Fruit fly (Drosophila melanogaster) whole organism, embryonic: Measurements from ENCODE around the gene Tfb5.

Source experiments
- Blimp-1 ChIP-seq: fragments of 200-800 bp; sonication (Bioruptor generic); optimal IDR thresholded peaks from 3 replicates; lab custom pipeline; 2018; ENCODE audit warnings: missing biosample characterization, missing genetic modification characterization, mild to moderate bottlenecking, moderate library complexity, missing genetic modification reagents
- CG10565 ChIP-seq: fragments of 200-800 bp; sonication (Bioruptor generic); optimal IDR thresholded peaks from 3 replicates; lab custom pipeline; 2016; ENCODE audit warnings: missing biosample characterization, mild to moderate bottlenecking, missing genetic modification characterization
- CG12299 ChIP-seq: fragments of 200-800 bp; sonication (Bioruptor generic); optimal IDR thresholded peaks from 2 replicates; lab custom pipeline; 2018; ENCODE audit warnings: missing biosample characterization, mild to moderate bottlenecking, missing genetic modification characterization
- CG1647 ChIP-seq: fragments of 200-800 bp; sonication (Bioruptor generic); optimal IDR thresholded peaks from 3 replicates; lab custom pipeline; 2016; ENCODE audit warnings: missing biosample characterization, missing genetic modification characterization
- CG17359 ChIP-seq: fragments of 200-800 bp; sonication (Bioruptor generic); optimal IDR thresholded peaks from 3 replicates; lab custom pipeline; 2018; ENCODE audit warnings: missing biosample characterization, mild to moderate bottlenecking, missing genetic modification characterization, moderate library complexity
- CG31388 ChIP-seq: fragments of 200-800 bp; sonication (Bioruptor generic); optimal IDR thresholded peaks from 2 replicates; lab custom pipeline; 2016; ENCODE audit warnings: missing biosample characterization, missing genetic modification characterization
- CG3281 ChIP-seq: fragments of 200-800 bp; sonication (Bioruptor generic); optimal IDR thresholded peaks from 3 replicates; lab custom pipeline; 2017; ENCODE audit warnings: missing biosample characterization, mild to moderate bottlenecking, missing genetic modification characterization
- CG5953 ChIP-seq: fragments of 200-800 bp; sonication (Bioruptor generic); IDR thresholded peaks from 2 replicates; pipeline ENCODE4 v1.3.6; 2022; ENCODE audit warnings: missing biosample characterization, missing genetic modification characterization
- CG6654 ChIP-seq: fragments of 200-800 bp; sonication (Bioruptor generic); optimal IDR thresholded peaks from 2 replicates; lab custom pipeline; 2017; ENCODE audit warnings: missing biosample characterization, mild to moderate bottlenecking, missing genetic modification characterization
- CG7357 ChIP-seq: fragments of 200-800 bp; sonication (Bioruptor generic); IDR thresholded peaks from 3 replicates; pipeline ENCODE4 v1.3.6; 2022; ENCODE audit warnings: missing biosample characterization, missing genetic modification characterization
- CG7786 ChIP-seq: fragments of 200-800 bp; sonication (Bioruptor generic); optimal IDR thresholded peaks from 2 replicates; lab custom pipeline; 2016; ENCODE audit warnings: missing biosample characterization, missing genetic modification characterization
- CrebB ChIP-seq: fragments of 200-800 bp; sonication (Bioruptor generic); optimal IDR thresholded peaks from 3 replicates; lab custom pipeline; 2018; ENCODE audit warnings: missing biosample characterization, mild to moderate bottlenecking, missing genetic modification characterization
- E2f1 ChIP-seq: fragments of 200-800 bp; sonication (Bioruptor generic); IDR thresholded peaks from 2 replicates; pipeline ENCODE4 v1.3.6; 2022; ENCODE audit warnings: missing biosample characterization, missing genetic modification characterization
- Ets65A ChIP-seq: fragments of 200-800 bp; sonication (Bioruptor generic); peaks from one replicate; lab custom pipeline; 2016; ENCODE audit warnings: missing biosample characterization, missing genetic modification characterization
- Gsc ChIP-seq: fragments of 200-800 bp; sonication (Bioruptor generic); IDR thresholded peaks from 2 replicates; pipeline ENCODE4 v1.3.6; 2022; ENCODE audit warnings: missing biosample characterization, missing genetic modification characterization
- HmgZ ChIP-seq: fragments of 200-800 bp; sonication (Bioruptor generic); optimal IDR thresholded peaks from 2 replicates; lab custom pipeline; 2018; ENCODE audit warnings: missing biosample characterization, mild to moderate bottlenecking, missing genetic modification characterization
- Hmr ChIP-seq: fragments of 200-800 bp; sonication (Bioruptor generic); optimal IDR thresholded peaks from 3 replicates; lab custom pipeline; 2017; ENCODE audit warnings: mild to moderate bottlenecking, missing biosample characterization, missing genetic modification reagents, missing genetic modification characterization
- Jarid2 ChIP-seq: fragments of 200-800 bp; sonication (Bioruptor generic); optimal IDR thresholded peaks from 3 replicates; lab custom pipeline; 2017; ENCODE audit warnings: mild to moderate bottlenecking, missing biosample characterization, missing genetic modification reagents, missing genetic modification characterization
- NK7.1 ChIP-seq: fragments of 200-800 bp; sonication (Bioruptor generic); optimal IDR thresholded peaks from 3 replicates; lab custom pipeline; 2016; ENCODE audit warnings: missing biosample characterization, missing genetic modification characterization
- Neu2 ChIP-seq: fragments of 200-800 bp; sonication (Bioruptor generic); optimal IDR thresholded peaks from 3 replicates; lab custom pipeline; 2016; ENCODE audit warnings: missing biosample characterization, missing genetic modification characterization, borderline replicate concordance
- Nf-YB ChIP-seq: fragments of 200-800 bp; sonication (Bioruptor generic); optimal IDR thresholded peaks from 3 replicates; lab custom pipeline; 2019; ENCODE audit warnings: missing biosample characterization, mild to moderate bottlenecking, missing genetic modification characterization, moderate library complexity
- Rfx ChIP-seq: fragments of 200-800 bp; sonication (Bioruptor generic); IDR thresholded peaks from 2 replicates; pipeline ENCODE4 v1.3.6; 2022; ENCODE audit warnings: missing biosample characterization, missing genetic modification characterization
- Xbp1 ChIP-seq: fragments of 200-800 bp; sonication (Bioruptor generic); optimal IDR thresholded peaks from 3 replicates; lab custom pipeline; 2016; ENCODE audit warnings: missing biosample characterization, mild to moderate bottlenecking, missing genetic modification characterization
- ab ChIP-seq: fragments of 200-800 bp; sonication (Bioruptor generic); optimal IDR thresholded peaks from 2 replicates; lab custom pipeline; 2016; ENCODE audit warnings: missing biosample characterization, missing genetic modification characterization
- amos ChIP-seq: fragments of 200-800 bp; sonication (Bioruptor generic); IDR thresholded peaks from 2 replicates; pipeline ENCODE4 v1.3.6; 2022; ENCODE audit warnings: missing biosample characterization, missing genetic modification characterization; ENCODE audit not compliant: partially characterized antibody
- cg ChIP-seq: fragments of 200-800 bp; sonication (Bioruptor generic); optimal IDR thresholded peaks from 3 replicates; lab custom pipeline; 2019; ENCODE audit warnings: missing biosample characterization, mild to moderate bottlenecking, missing genetic modification characterization, moderate library complexity
- chinmo ChIP-seq: fragments of 200-800 bp; sonication (Bioruptor generic); IDR thresholded peaks from 4 replicates; pipeline ENCODE4 v1.3.6; 2022; ENCODE audit warnings: missing biosample characterization, missing genetic modification characterization; ENCODE audit not compliant: partially characterized antibody
- crc ChIP-seq: fragments of 200-800 bp; sonication (Bioruptor generic); optimal IDR thresholded peaks from 2 replicates; lab custom pipeline; 2016; ENCODE audit warnings: missing biosample characterization, missing genetic modification characterization
- cwo ChIP-seq: fragments of 200-800 bp; sonication (Bioruptor generic); optimal IDR thresholded peaks from 3 replicates; lab custom pipeline; 2017; ENCODE audit warnings: missing biosample characterization, missing genetic modification characterization, mild to moderate bottlenecking, moderate library complexity, missing genetic modification reagents
- dmrt99B ChIP-seq: fragments of 200-800 bp; sonication (Bioruptor generic); optimal IDR thresholded peaks from 2 replicates; lab custom pipeline; 2018; ENCODE audit warnings: missing biosample characterization, mild to moderate bottlenecking, missing genetic modification characterization, moderate library complexity
- en ChIP-seq: fragments of 200-800 bp; sonication (Bioruptor generic); optimal IDR thresholded peaks from 2 replicates; lab custom pipeline; 2016; ENCODE audit warnings: missing biosample characterization, missing genetic modification characterization
- eve ChIP-seq, 2 experiments: fragments of >200 bp; optimal IDR thresholded peaks; 2 replicates each; lab custom pipeline; 2017; ENCODE audit warnings: missing biosample characterization in 2 of 2, missing genetic modification characterization in 2 of 2
- gcm2 ChIP-seq: fragments of 200-800 bp; sonication (Bioruptor generic); optimal IDR thresholded peaks from 2 replicates; lab custom pipeline; 2016; ENCODE audit warnings: missing biosample characterization, missing genetic modification characterization
- gfzf ChIP-seq: fragments of 200-800 bp; sonication (Bioruptor generic); optimal IDR thresholded peaks from 2 replicates; lab custom pipeline; 2016; ENCODE audit warnings: missing biosample characterization, mild to moderate bottlenecking, missing genetic modification characterization, moderate library complexity
- gsb ChIP-seq: fragments of 200-800 bp; sonication (Bioruptor generic); IDR thresholded peaks from 2 replicates; pipeline ENCODE4 v1.3.6; 2022; ENCODE audit warnings: missing biosample characterization, missing genetic modification characterization
- insv ChIP-seq, 2 experiments: fragments of 200-800 bp; sonication (Bioruptor generic); optimal IDR thresholded peaks; 3 replicates each; lab custom pipeline; 2016 to 2018; ENCODE audit warnings: missing biosample characterization in 2 of 2, missing genetic modification characterization in 2 of 2
- jigr1 ChIP-seq: fragments of 200-800 bp; sonication (Bioruptor generic); IDR thresholded peaks from 3 replicates; pipeline ENCODE4 v1.3.6; 2022; ENCODE audit warnings: missing biosample characterization, missing genetic modification characterization
- kay ChIP-seq: fragments of 200-800 bp; sonication (Bioruptor generic); optimal IDR thresholded peaks from 2 replicates; lab custom pipeline; 2016; ENCODE audit warnings: missing biosample characterization, missing genetic modification characterization
- knrl ChIP-seq: fragments of 200-800 bp; sonication (Bioruptor generic); IDR thresholded peaks from 3 replicates; pipeline ENCODE4 v1.3.6; 2022; ENCODE audit warnings: missing biosample characterization, missing genetic modification characterization; ENCODE audit not compliant: partially characterized antibody
- lilli ChIP-seq: fragments of 200-800 bp; sonication (Bioruptor generic); optimal IDR thresholded peaks from 3 replicates; lab custom pipeline; 2016; ENCODE audit warnings: missing biosample characterization, missing genetic modification characterization
- pan ChIP-seq, 4 experiments: fragments of >200 bp in 3 of 4; fragments of 200-800 bp in 1 of 4; sonication (Bioruptor generic) in 1 of 4; optimal IDR thresholded peaks in 3 of 4; IDR thresholded peaks in 1 of 4; 2 replicates each; pipeline versions ENCODE4 v1.3.6 to Lab custom; 2017 to 2022; ENCODE audit warnings: missing biosample characterization in 2 of 4, missing genetic modification characterization in 2 of 4, mixed read lengths in 1 of 4
- row ChIP-seq: fragments of 200-800 bp; sonication (Bioruptor generic); IDR thresholded peaks from 3 replicates; pipeline ENCODE4 v1.3.6; 2022; ENCODE audit warnings: missing biosample characterization, missing genetic modification characterization
- sens ChIP-seq: fragments of 200-800 bp; sonication (Bioruptor generic); peaks from one replicate; lab custom pipeline; 2016; ENCODE audit warnings: missing biosample characterization, missing genetic modification characterization
- sens-2 ChIP-seq: fragments of 200-800 bp; sonication (Bioruptor generic); IDR thresholded peaks from 2 replicates; pipeline ENCODE4 v1.3.6; 2022; ENCODE audit warnings: missing biosample characterization, missing genetic modification characterization
- twi ChIP-seq: fragments of 200-800 bp; optimal IDR thresholded peaks from 2 replicates; lab custom pipeline; 2019; ENCODE audit warnings: missing biosample characterization, mild to moderate bottlenecking, missing genetic modification characterization, moderate library complexity
- wek ChIP-seq: fragments of 200-800 bp; sonication (Bioruptor generic); optimal IDR thresholded peaks from 3 replicates; lab custom pipeline; 2018; ENCODE audit warnings: missing biosample characterization, mild to moderate bottlenecking, missing genetic modification characterization, moderate library complexity
- z ChIP-seq: fragments of 200-800 bp; sonication (Bioruptor generic); IDR thresholded peaks from 3 replicates; pipeline ENCODE4 v1.3.6; 2022; ENCODE audit warnings: missing biosample characterization, missing genetic modification characterization
- zen2 ChIP-seq: fragments of 200-800 bp; sonication (Bioruptor generic); IDR thresholded peaks from 3 replicates; pipeline ENCODE4 v1.3.6; 2022; ENCODE audit warnings: missing biosample characterization, missing genetic modification characterization; ENCODE audit not compliant: partially characterized antibody
- zf30C ChIP-seq: fragments of 200-800 bp; sonication (Bioruptor generic); optimal IDR thresholded peaks from 3 replicates; lab custom pipeline; 2018; ENCODE audit warnings: missing biosample characterization, mild to moderate bottlenecking, missing genetic modification characterization

The Tfb5 gene

dm6 chr2L:5000287-5000871 is 10.3 kb downstream of the Tfb5 start (continued):
- no peak for TF ChIP-seq z (GFP tag; lab: Robert Waterston, UW)
- TF ChIP-seq CG1647, result peak; percentile 61
- TF ChIP-seq kay, result peak; percentile 56
- no peak for TF ChIP-seq knrl (GFP tag; lab: Robert Waterston, UW)
- peak; percentile 86 for TF ChIP-seq lilli
- TF ChIP-seq Nf-YB (GFP tag; lab: Kevin White, UChicago), result peak; percentile 75
- TF ChIP-seq chinmo (GFP tag; lab: Robert Waterston, UW), result peak; percentile 72; the same call in 1 of the 4 replicates
- peak; percentile 66 for TF ChIP-seq E2f1 (GFP tag; lab: Robert Waterston, UW)
- TF ChIP-seq Gsc, result peak; percentile 50
- TF ChIP-seq CG7786 (GFP tag; lab: Kevin White, UChicago), result peak; percentile 79
- TF ChIP-seq amos (GFP tag; lab: Robert Waterston, UW), result no peak
- TF ChIP-seq zen2 (GFP tag; lab: Robert Waterston, UW), result no peak
- TF ChIP-seq gfzf (GFP tag; lab: Kevin White, UChicago), result no peak
- TF ChIP-seq eve (GFP tag; optimal IDR thresholded peaks at IDR 0.05; lab: Kevin White, UChicago), result peak in 1 of 2 experiments; percentile 85
- no peak for TF ChIP-seq pan (optimal IDR thresholded peaks at IDR 0.05; lab: Kevin White, UChicago)
- peak in 1 of 2 experiments; percentile 82 for TF ChIP-seq pan (GFP tag; optimal IDR thresholded peaks at IDR 0.05 in 1 of 2, IDR thresholded peaks at IDR 0.05 in 1 of 2)
- TF ChIP-seq sens-2 (GFP tag; lab: Robert Waterston, UW), result peak; percentile 60
- peak; percentile 45 for TF ChIP-seq en (GFP tag; lab: Kevin White, UChicago)
- TF ChIP-seq Xbp1 (GFP tag; lab: Kevin White, UChicago), result peak; percentile 79
- no peak for TF ChIP-seq wek (GFP tag; lab: Kevin White, UChicago)
- peak; percentile 90 for TF ChIP-seq row (GFP tag; lab: Robert Waterston, UW)
- peak; percentile 87 for TF ChIP-seq Hmr
- no peak for TF ChIP-seq CG31388 (GFP tag; lab: Kevin White, UChicago)
- peak; percentile 88 for TF ChIP-seq CG3281 (GFP tag; lab: Kevin White, UChicago)
- TF ChIP-seq gsb (GFP tag; lab: Robert Waterston, UW), result peak; percentile 52; the same call in 1 of the 2 replicates
- TF ChIP-seq Rfx, result peak; percentile 81
- peak; percentile 76 for TF ChIP-seq CG17359 (tag; lab: Kevin White, UChicago)
- peak; percentile 54 for TF ChIP-seq CG6654 (GFP tag; lab: Kevin White, UChicago)
- peak; percentile 52 for TF ChIP-seq Jarid2
- TF ChIP-seq Ets65A (GFP tag; lab: Kevin White, UChicago), result peak; percentile 93
- peak; percentile 89 for TF ChIP-seq twi
- TF ChIP-seq zf30C (GFP tag; lab: Kevin White, UChicago), result no peak
- peak; percentile 80 for TF ChIP-seq HmgZ (tag; lab: Kevin White, UChicago)
- TF ChIP-seq gcm2 (GFP tag; lab: Kevin White, UChicago), result peak; percentile 71
- peak; percentile 53; the same call in 1 of the 2 replicates for TF ChIP-seq CG5953
- peak; percentile 72 for TF ChIP-seq CG7357 (GFP tag; lab: Robert Waterston, UW)
- TF ChIP-seq cg (GFP tag; lab: Kevin White, UChicago), result peak; percentile 93
- TF ChIP-seq CG10565 (GFP tag; lab: Kevin White, UChicago), result no peak
- peak in 1 of 2 experiments; percentile 47 for TF ChIP-seq insv (GFP tag; optimal IDR thresholded peaks at IDR 0.05; lab: Kevin White, UChicago)
- peak; percentile 97 for TF ChIP-seq sens (GFP tag; lab: Kevin White, UChicago)
- no peak for TF ChIP-seq NK7.1 (GFP tag; lab: Kevin White, UChicago)
- peak; percentile 86 for TF ChIP-seq dmrt99B (tag; lab: Kevin White, UChicago)
- peak; percentile 66 for TF ChIP-seq ab (GFP tag; lab: Kevin White, UChicago)
- peak; percentile 73 for TF ChIP-seq Blimp-1 (GFP tag; lab: Kevin White, UChicago)
- TF ChIP-seq jigr1 (GFP tag; lab: Robert Waterston, UW), result no peak
- peak; percentile 45 for TF ChIP-seq Neu2 (GFP tag; lab: Kevin White, UChicago)
- peak; percentile 74 for TF ChIP-seq cwo (GFP tag; lab: Kevin White, UChicago)
- peak; percentile 78 for TF ChIP-seq CG12299 (tag; lab: Kevin White, UChicago)
- TF ChIP-seq crc (GFP tag; lab: Kevin White, UChicago), result peak; percentile 59
- TF ChIP-seq CrebB, result peak; percentile 56
